Fruit fly (Drosophila melanogaster): Measurements from ENCODE around the gene CG42371.

dm6 chr2L:2242783-2243182, 25.7 kb upstream of the CG42371 start:
- TF ChIP-seq Myc (optimal IDR thresholded peaks at IDR 0.05) = no peak
- no peak for TF ChIP-seq insv (optimal IDR thresholded peaks at IDR 0.05)
- no peak for TF ChIP-seq h (optimal IDR thresholded peaks at IDR 0.05)
- TF ChIP-seq ttk (optimal IDR thresholded peaks at IDR 0.05) = no peak
- no peak for TF ChIP-seq Sin3A (optimal IDR thresholded peaks at IDR 0.05)

All from Kc167 (cell line).